Worm (Caenorhabditis elegans): Measurements from ENCODE around the gene srt-48.

Gene srt-48

ce11 chrIV:15036974-15037373 is 31.7 kb downstream of the srt-48 start, which contains the start of gene eef-1B.2 (continued):
- TF ChIP-seq rpc-1 (optimal IDR thresholded peaks at IDR 0.05) (no peak), rpc-1 (tag; optimal IDR thresholded peaks at IDR 0.05) (no peak), F10E7.11 (tag; optimal IDR thresholded peaks at IDR 0.05) (no peak), lin-26 (GFP tag; IDR thresholded peaks at IDR 0.05) (no peak), nhr-120 (GFP tag; IDR thresholded peaks at IDR 0.05) (no peak), madf-3 (GFP tag; IDR thresholded peaks at IDR 0.05) (no peak), sea-2 (GFP tag; IDR thresholded peaks at IDR 0.05) (no peak), lin-54 (GFP tag; optimal IDR thresholded peaks at IDR 0.05) (peak; percentile 91), dpl-1 (GFP tag; optimal IDR thresholded peaks at IDR 0.05) (peak; percentile 74), snpc-3.4 (tag; optimal IDR thresholded peaks at IDR 0.05) (no peak), unc-130 (GFP tag; optimal IDR thresholded peaks at IDR 0.05) (no peak), B0261.1 (tag; optimal IDR thresholded peaks at IDR 0.05) (no peak), ztf-28 (GFP tag; IDR thresholded peaks at IDR 0.05) (no peak), madf-6 (GFP tag; IDR thresholded peaks at IDR 0.05) (peak; percentile 56; the same call in 1 of the 2 replicates), madf-8 (GFP tag; conservative IDR thresholded peaks at IDR 0.05) (no peak), lag-1 (GFP tag; IDR thresholded peaks at IDR 0.05) (no peak), ama-1 (optimal IDR thresholded peaks at IDR 0.05) (no peak), ama-1 (GFP tag; optimal IDR thresholded peaks at IDR 0.05) (no peak), hlh-12 (tag; optimal IDR thresholded peaks at IDR 0.05) (no peak), repo-1 (tag; optimal IDR thresholded peaks at IDR 0.05) (no peak), madf-10 (tag; optimal IDR thresholded peaks at IDR 0.05) (no peak), mxl-1 (tag; optimal IDR thresholded peaks at IDR 0.05) (no peak), tlf-1 (GFP tag; optimal IDR thresholded peaks at IDR 0.05) (no peak), fkh-3 (tag; optimal IDR thresholded peaks at IDR 0.05) (no peak), ekl-4 (GFP tag; IDR thresholded peaks at IDR 0.05) (no peak), bed-2 (GFP tag; IDR thresholded peaks at IDR 0.05) (no peak), attf-5 (GFP tag; optimal IDR thresholded peaks at IDR 0.05) (peak; percentile 51), mcd-1 (GFP tag; IDR thresholded peaks at IDR 0.05) (peak; percentile 43; the same call in 1 of the 2 replicates), hsf-1 (GFP tag; IDR thresholded peaks at IDR 0.05) (no peak), lsy-27 (tag; optimal IDR thresholded peaks at IDR 0.05; ENCODE audit: borderline replicate concordance, insufficient read depth) (no peak), F37B4.10 (GFP tag; IDR thresholded peaks at IDR 0.05) (no peak), ztf-18 (tag; optimal IDR thresholded peaks at IDR 0.05) (peak; percentile 86), ZK185.1 (tag; optimal IDR thresholded peaks at IDR 0.05; ENCODE audit: poor library complexity, severe bottlenecking) (no peak), zfh-2 (GFP tag; conservative IDR thresholded peaks at IDR 0.05) (no peak), sptf-2 (GFP tag; optimal IDR thresholded peaks at IDR 0.05) (no peak), Y53G8AR.9 (GFP tag; conservative IDR thresholded peaks at IDR 0.05) (no peak), Y53F4B.3 (GFP tag; IDR thresholded peaks at IDR 0.05) (no peak), B0019.2 (GFP tag; conservative IDR thresholded peaks at IDR 0.05) (no peak), snpc-1.3 (tag; optimal IDR thresholded peaks at IDR 0.05; ENCODE audit: insufficient read depth) (no peak), lir-1 (GFP tag; conservative IDR thresholded peaks at IDR 0.05) (no peak), F52B5.7 (tag; optimal IDR thresholded peaks at IDR 0.05) (no peak), let-526 (GFP tag; IDR thresholded peaks at IDR 0.05) (no peak), athp-1 (tag; optimal IDR thresholded peaks at IDR 0.05) (no peak), efl-1 (GFP tag; optimal IDR thresholded peaks at IDR 0.05) (peak; percentile 80), hmg-1.2 (GFP tag; IDR thresholded peaks at IDR 0.05) (0 out of 2 replicates have a peak, but pooled peaks have one; percentile 16), attf-3 (GFP tag; conservative IDR thresholded peaks at IDR 0.05) (0 out of 2 replicates have a peak, but pooled peaks have one; percentile 18), C06A6.2 (GFP tag; conservative IDR thresholded peaks at IDR 0.05) (no peak), Y95B8A.8 (GFP tag; IDR thresholded peaks at IDR 0.05) (no peak), nhr-80 (tag; optimal IDR thresholded peaks at IDR 0.05) (peak; percentile 9), cebp-1 (GFP tag; IDR thresholded peaks at IDR 0.05) (no peak), cebp-1 (tag; optimal IDR thresholded peaks at IDR 0.05) (peak; percentile 50)
